Worm (Caenorhabditis elegans): ENCODE data around the gene C16C10.9.

DNA sequence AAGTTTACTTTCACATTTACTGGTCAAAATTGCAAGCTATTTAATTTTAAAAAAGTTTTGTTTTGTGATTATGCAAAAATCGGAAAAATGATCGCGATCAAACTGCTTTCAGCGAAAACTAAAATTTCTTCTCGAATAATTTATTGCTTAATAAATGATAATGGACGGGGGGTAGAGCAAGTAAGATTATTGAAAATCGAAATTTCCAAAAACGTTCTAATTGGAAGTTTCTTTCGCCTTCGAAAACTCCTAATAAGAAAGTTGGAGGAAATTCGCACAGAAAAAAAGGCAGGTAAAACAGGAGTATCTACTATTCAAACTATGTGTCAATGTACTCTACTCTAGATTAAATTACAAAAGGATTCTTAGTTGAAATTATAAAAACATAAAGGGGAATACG lies 15.0 kb upstream of the C16C10.9 start:
- TF ChIP-seq elt-2 (tag; optimal IDR thresholded peaks at IDR 0.05) (no peak), ceh-14 (tag; optimal IDR thresholded peaks at IDR 0.05) (no peak)
